Fruit fly (Drosophila melanogaster): ENCODE measurements around the gene CG15337.

dm6 chrX:8178989-8179388, 19.1 kb downstream of the CG15337 start:
- TF ChIP-seq OdsH (GFP tag; optimal IDR thresholded peaks at IDR 0.05) (no peak), CG6808 (GFP tag; optimal IDR thresholded peaks at IDR 0.05) (no peak), fd85E (GFP tag; optimal IDR thresholded peaks at IDR 0.05) (no peak), lz (GFP tag; optimal IDR thresholded peaks at IDR 0.05) (no peak), CG6792 (GFP tag; optimal IDR thresholded peaks at IDR 0.05) (no peak), CG16779 (tag; optimal IDR thresholded peaks at IDR 0.05) (no peak)
